Worm (Caenorhabditis elegans) whole organism, L4 larva: ENCODE data around the gene E_BE45912.2.

Experiments used
- Y5F2A.4 ChIP-seq: fragments of 200-800 bp; sonication (Bioruptor generic); optimal IDR thresholded peaks from 2 replicates; lab custom pipeline; 2018; ENCODE audit warnings: mild to moderate bottlenecking, missing genetic modification characterization, missing compliant biosample characterization
- aha-1 ChIP-seq: fragments of 150-350 bp; peaks from one replicate; lab custom pipeline; 2014; ENCODE audit warnings: missing biosample characterization, missing genetic modification characterization
- daf-19 ChIP-seq: fragments of 200-800 bp; sonication (Bioruptor generic); conservative IDR thresholded peaks from 2 replicates; pipeline ENCODE4 v1.3.6; 2022; ENCODE audit warnings: missing genetic modification characterization, missing compliant biosample characterization
- hif-1 ChIP-seq, 2 experiments: sonication (generic microtip); optimal IDR thresholded peaks; 2 replicates each; lab custom pipeline; 2016 to 2017; ENCODE audit warnings: missing compliant biosample characterization in 2 of 2, missing genetic modification characterization in 2 of 2, missing genetic modification reagents in 2 of 2, missing genotype in 2 of 2, mild to moderate bottlenecking in 1 of 2
- lin-13 ChIP-seq: fragments of 150-350 bp; optimal IDR thresholded peaks from 2 replicates; lab custom pipeline; 2014; ENCODE audit warnings: missing biosample characterization, missing genetic modification reagents, missing genetic modification characterization
- lin-38 ChIP-seq: fragments of 200-800 bp; sonication (Bioruptor generic); IDR thresholded peaks from 2 replicates; pipeline ENCODE4 v1.3.6; 2022; ENCODE audit warnings: missing genetic modification reagents, missing genetic modification characterization, missing compliant biosample characterization
- nhr-28 ChIP-seq: fragments of 150-350 bp; optimal IDR thresholded peaks from 2 replicates; lab custom pipeline; 2014; ENCODE audit warnings: missing biosample characterization, missing genetic modification characterization
- unc-62 ChIP-seq, 3 experiments: fragments of 150-350 bp in 1 of 3; sonication (generic microtip); optimal IDR thresholded peaks in 2 of 3; peaks in 1 of 3; 1 replicate in 1 of 3; 2 replicates in 2 of 3; lab custom pipeline; 2014 to 2017; ENCODE audit warnings: missing biosample characterization in 3 of 3, missing genetic modification characterization in 3 of 3, missing genetic modification reagents in 3 of 3, missing genotype in 1 of 3

DNA sequence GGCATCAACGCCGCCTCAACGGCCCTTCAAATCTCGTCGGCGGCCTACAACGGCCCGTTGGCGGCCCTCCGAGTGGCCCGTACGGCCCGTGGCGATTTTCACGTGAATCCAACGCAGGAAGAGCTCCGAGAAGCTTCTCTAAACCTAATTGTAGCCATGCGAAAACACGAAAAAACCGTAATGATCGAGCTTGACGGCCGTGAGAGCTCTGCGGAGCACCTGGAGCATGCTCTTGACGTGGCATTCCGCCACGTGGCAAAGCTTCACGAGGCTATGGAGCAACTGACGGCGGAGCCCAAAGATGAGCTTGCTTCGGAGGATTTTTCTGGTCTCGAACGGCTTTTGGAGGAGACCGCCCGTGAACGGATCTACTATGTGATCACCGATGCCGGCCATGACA is 9.2 kb upstream of the E_BE45912.2 start:
- no peak for TF ChIP-seq nhr-28 (tag; lab: Kevin White, UChicago)
- TF ChIP-seq hif-1 (tag; optimal IDR thresholded peaks at IDR 0.05; lab: Kevin White, UChicago), result no peak
- TF ChIP-seq daf-19 (GFP tag; lab: Robert Waterston, UW), result no peak
- TF ChIP-seq lin-13 (GFP tag; lab: Kevin White, UChicago), result no peak
- TF ChIP-seq Y5F2A.4 (GFP tag; lab: Kevin White, UChicago), result no peak
- no peak for TF ChIP-seq aha-1 (tag; lab: Kevin White, UChicago)
- TF ChIP-seq unc-62 (GFP tag; optimal IDR thresholded peaks at IDR 0.05 in 1 of 2; lab: Kevin White, UChicago), result no peak
- TF ChIP-seq unc-62 (tag; optimal IDR thresholded peaks at IDR 0.05; lab: Kevin White, UChicago), result no peak
- no peak for TF ChIP-seq lin-38 (GFP tag; lab: Robert Waterston, UW)
